Worm (Caenorhabditis elegans): ENCODE measurements around the gene glb-21.

- TF ChIP-seq madf-10 (tag; optimal IDR thresholded peaks at IDR 0.05) (no peak), pha-4 (tag; optimal IDR thresholded peaks at IDR 0.05) (no peak), ztf-26 (tag; optimal IDR thresholded peaks at IDR 0.05) (no peak)
These were observed 25.8 kb downstream of the glb-21 start, which contains the start of the genes K08C7.6 and R102.1 for ce11 chrIV:10685758-10686157.

Data from whole organism, young adult.